Worm (Caenorhabditis elegans) whole organism, mixed stage, embryonic: ENCODE results near the gene Y69H2.17.
A peak's percentile ranks its signal among the peaks of the same experiment; 100 is the strongest.

ENCODE experiments used
- M03D4.4 ChIP-seq: sonication (generic microtip); optimal IDR thresholded peaks from 2 replicates; lab custom pipeline; 2017; ENCODE audit warnings: mild to moderate bottlenecking, missing genetic modification characterization, missing compliant biosample characterization
- bed-3 ChIP-seq: fragments of 200-800 bp; sonication (Bioruptor generic); optimal IDR thresholded peaks from 3 replicates; lab custom pipeline; 2018; ENCODE audit warnings: mild to moderate bottlenecking, missing genetic modification characterization, moderate library complexity, missing compliant biosample characterization
- blmp-1 ChIP-seq: fragments of 150-350 bp; optimal IDR thresholded peaks from 2 replicates; lab custom pipeline; 2014; ENCODE audit warnings: missing biosample characterization, missing genetic modification characterization
- ceh-39 ChIP-seq: fragments of 150-350 bp; optimal IDR thresholded peaks from 2 replicates; lab custom pipeline; 2014; ENCODE audit warnings: missing biosample characterization, missing genetic modification characterization
- ceh-43 ChIP-seq: fragments of 200-800 bp; sonication (Bioruptor generic); optimal IDR thresholded peaks from 2 replicates; lab custom pipeline; 2018; ENCODE audit warnings: mild to moderate bottlenecking, missing genetic modification characterization, moderate library complexity, missing compliant biosample characterization
- ceh-83 ChIP-seq: fragments of 200-800 bp; sonication (Bioruptor generic); optimal IDR thresholded peaks from 2 replicates; lab custom pipeline; 2018; ENCODE audit warnings: mild to moderate bottlenecking, missing genetic modification characterization, missing compliant biosample characterization
- ces-1 ChIP-seq: fragments of 150-350 bp; optimal IDR thresholded peaks from 2 replicates; lab custom pipeline; 2014; ENCODE audit warnings: missing biosample characterization, missing genetic modification reagents, missing genetic modification characterization
- cnd-1 ChIP-seq: fragments of 200-800 bp; sonication (Bioruptor generic); optimal IDR thresholded peaks from 2 replicates; lab custom pipeline; 2018; ENCODE audit warnings: mild to moderate bottlenecking, missing genetic modification characterization, missing compliant biosample characterization
- drap-1 ChIP-seq: fragments of 200-800 bp; sonication (Bioruptor generic); optimal IDR thresholded peaks from 3 replicates; lab custom pipeline; 2018; ENCODE audit warnings: mild to moderate bottlenecking, missing genetic modification characterization, missing compliant biosample characterization
- elt-1 ChIP-seq: sonication (generic microtip); optimal IDR thresholded peaks from 2 replicates; lab custom pipeline; 2017; ENCODE audit warnings: missing genetic modification characterization, mild to moderate bottlenecking, missing compliant biosample characterization, antibody characterized with exemption, moderate library complexity, borderline replicate concordance; ENCODE audit not compliant: insufficient read depth
- flh-1 ChIP-seq: fragments of 200-800 bp; sonication (Bioruptor generic); optimal IDR thresholded peaks from 2 replicates; lab custom pipeline; 2018; ENCODE audit warnings: mild to moderate bottlenecking, missing genetic modification characterization, moderate library complexity, missing compliant biosample characterization
- ham-2 ChIP-seq: fragments of 200-800 bp; sonication (Bioruptor generic); optimal IDR thresholded peaks from 2 replicates; lab custom pipeline; 2018; ENCODE audit warnings: mild to moderate bottlenecking, missing genetic modification characterization, missing compliant biosample characterization
- hlh-1 ChIP-seq: fragments of 150-350 bp; optimal IDR thresholded peaks from 2 replicates; lab custom pipeline; 2014; ENCODE audit warnings: missing biosample characterization, missing genetic modification reagents, missing genetic modification characterization
- lin-13 ChIP-seq: fragments of 150-350 bp; optimal IDR thresholded peaks from 2 replicates; lab custom pipeline; 2014; ENCODE audit warnings: missing biosample characterization, missing genetic modification characterization
- mab-5 ChIP-seq: fragments of 150-350 bp; optimal IDR thresholded peaks from 2 replicates; lab custom pipeline; 2014; ENCODE audit warnings: missing biosample characterization, missing genetic modification characterization
- mep-1 ChIP-seq: fragments of 150-350 bp; optimal IDR thresholded peaks from 2 replicates; lab custom pipeline; 2017; ENCODE audit warnings: missing biosample characterization, missing genetic modification reagents, missing genetic modification characterization, inconsistent platforms
- mls-2 ChIP-seq: sonication (generic microtip); optimal IDR thresholded peaks from 2 replicates; lab custom pipeline; 2016; ENCODE audit warnings: mild to moderate bottlenecking, missing genetic modification characterization, moderate library complexity, missing compliant biosample characterization
- nhr-12 ChIP-seq: fragments of 150-350 bp; optimal IDR thresholded peaks from 2 replicates; lab custom pipeline; 2014; ENCODE audit warnings: missing biosample characterization, missing genetic modification characterization
- nhr-237 ChIP-seq: fragments of 150-350 bp; optimal IDR thresholded peaks from 2 replicates; lab custom pipeline; 2014; ENCODE audit warnings: missing biosample characterization, missing genetic modification characterization
- nhr-28 ChIP-seq: fragments of 150-350 bp; optimal IDR thresholded peaks from 2 replicates; lab custom pipeline; 2014; ENCODE audit warnings: missing biosample characterization, missing genetic modification characterization
- nhr-76 ChIP-seq: sonication (generic microtip); optimal IDR thresholded peaks from 2 replicates; lab custom pipeline; 2017; ENCODE audit warnings: missing biosample characterization, missing genetic modification characterization
- sptf-1 ChIP-seq: sonication (generic microtip); optimal IDR thresholded peaks from 2 replicates; lab custom pipeline; 2017; ENCODE audit warnings: mild to moderate bottlenecking, missing genetic modification characterization, moderate library complexity, missing compliant biosample characterization
- unc-120 ChIP-seq: sonication (generic microtip); optimal IDR thresholded peaks from 2 replicates; lab custom pipeline; 2017; ENCODE audit warnings: missing genetic modification characterization, missing compliant biosample characterization; ENCODE audit not compliant: poor library complexity, severe bottlenecking
- unc-39 ChIP-seq: fragments of 150-350 bp; optimal IDR thresholded peaks from 2 replicates; lab custom pipeline; 2014; ENCODE audit warnings: missing biosample characterization, missing genetic modification characterization
- unc-62 ChIP-seq: fragments of 150-350 bp; optimal IDR thresholded peaks from 2 replicates; lab custom pipeline; 2014; ENCODE audit warnings: missing biosample characterization, missing genetic modification reagents, missing genetic modification characterization
- ztf-11 ChIP-seq: fragments of 150-350 bp; optimal IDR thresholded peaks from 2 replicates; lab custom pipeline; 2014; ENCODE audit warnings: missing biosample characterization, missing genetic modification characterization

Y69H2.17 gene

ce11 chrV:18684455-18684987 lies at the start of gene Y69H2.17:
Gene Y69H2.17 (plus strand): TSS chrV:18684937.
- TF ChIP-seq ces-1 (GFP tag; lab: Kevin White, UChicago), result peak; percentile 28
- no peak for TF ChIP-seq ceh-83 (GFP tag; lab: Kevin White, UChicago)

ce11 chrV:18636248-18636647 lies 48.5 kb upstream of the Y69H2.17 start, which contains the start of gene egas-3:
Gene egas-3 (minus strand): TSS chrV:18636348.
- TF ChIP-seq nhr-12 (tag; lab: Kevin White, UChicago), result no peak
- TF ChIP-seq nhr-28 (tag; lab: Kevin White, UChicago), result no peak
- no peak for TF ChIP-seq unc-62
- no peak for TF ChIP-seq ztf-11 (tag; lab: Kevin White, UChicago)
- no peak for TF ChIP-seq hlh-1 (tag; lab: Kevin White, UChicago)
- TF ChIP-seq nhr-76 (tag; lab: Kevin White, UChicago), result no peak
- TF ChIP-seq blmp-1, result no peak
- TF ChIP-seq elt-1 (tag; lab: Kevin White, UChicago), result no peak
- no peak for TF ChIP-seq drap-1 (GFP tag; lab: Kevin White, UChicago)
- no peak for TF ChIP-seq ceh-43 (GFP tag; lab: Kevin White, UChicago)
- no peak for TF ChIP-seq flh-1 (GFP tag; lab: Kevin White, UChicago)
- TF ChIP-seq unc-120 (tag; lab: Kevin White, UChicago), result no peak
- no peak for TF ChIP-seq ham-2 (GFP tag; lab: Kevin White, UChicago)
- TF ChIP-seq unc-39 (tag; lab: Kevin White, UChicago), result no peak
- TF ChIP-seq, all 35 proteins: peak for 0

ce11 chrV:18637544-18638366 lies 47.0 kb upstream of the Y69H2.17 start:
- peak; percentile 57 for TF ChIP-seq ham-2 (GFP tag; lab: Kevin White, UChicago)
- TF ChIP-seq mab-5 (tag; lab: Kevin White, UChicago), result no peak

ce11 chrV:18638367-18638873 lies 46.3 kb upstream of the Y69H2.17 start, which contains the start of gene col-42:
Gene col-42 (plus strand): TSS chrV:18638484.
- TF ChIP-seq bed-3 (GFP tag; lab: Kevin White, UChicago) (no peak), nhr-28 (tag; lab: Kevin White, UChicago) (no peak), nhr-76 (tag; lab: Kevin White, UChicago) (no peak), ces-1 (GFP tag; lab: Kevin White, UChicago) (no peak), hlh-1 (tag; lab: Kevin White, UChicago) (no peak), M03D4.4 (tag; lab: Kevin White, UChicago) (no peak), flh-1 (GFP tag; lab: Kevin White, UChicago) (no peak), nhr-12 (tag; lab: Kevin White, UChicago) (no peak), ceh-83 (GFP tag; lab: Kevin White, UChicago) (no peak), ceh-39 (no peak), mep-1 (tag; lab: Kevin White, UChicago) (no peak)

ce11 chrV:18639074-18639473 lies 45.7 kb upstream of the Y69H2.17 start:
- TF ChIP-seq sptf-1 (tag; lab: Kevin White, UChicago) (peak; percentile 34), ceh-43 (GFP tag; lab: Kevin White, UChicago) (no peak)

ce11 chrV:18639601-18640354 lies 45.0 kb upstream of the Y69H2.17 start, which contains the start of gene egas-1:
Gene egas-1 (plus strand): TSS chrV:18640304.
- TF ChIP-seq mls-2 (tag; lab: Kevin White, UChicago), result no peak
- no peak for TF ChIP-seq ham-2 (GFP tag; lab: Kevin White, UChicago)
- no peak for TF ChIP-seq lin-13 (tag; lab: Kevin White, UChicago)
- TF ChIP-seq cnd-1 (tag; lab: Kevin White, UChicago), result no peak
- TF ChIP-seq elt-1 (tag; lab: Kevin White, UChicago), result no peak
- TF ChIP-seq nhr-237 (tag; lab: Kevin White, UChicago), result no peak
- no peak for TF ChIP-seq ceh-83 (GFP tag; lab: Kevin White, UChicago)
- no peak for TF ChIP-seq ceh-43 (GFP tag; lab: Kevin White, UChicago)
- TF ChIP-seq blmp-1, result no peak
- no peak for TF ChIP-seq ceh-39
- TF ChIP-seq ztf-11 (tag; lab: Kevin White, UChicago), result no peak
